Worm (Caenorhabditis elegans): ENCODE data around the gene AH6.17.

- TF ChIP-seq ztf-28 (GFP tag; IDR thresholded peaks at IDR 0.05) (no peak), rec-8 (tag; optimal IDR thresholded peaks at IDR 0.05) (no peak), lin-54 (GFP tag; optimal IDR thresholded peaks at IDR 0.05) (no peak), C06A6.2 (GFP tag; conservative IDR thresholded peaks at IDR 0.05) (no peak), attf-6 (GFP tag; IDR thresholded peaks at IDR 0.05) (no peak), nhr-90 (tag; optimal IDR thresholded peaks at IDR 0.05) (no peak), ets-4 (GFP tag; optimal IDR thresholded peaks at IDR 0.05) (no peak), mel-28 (tag; optimal IDR thresholded peaks at IDR 0.05; ENCODE audit: borderline replicate concordance) (no peak), snpc-1.1 (tag; optimal IDR thresholded peaks at IDR 0.05; ENCODE audit: insufficient read depth) (no peak)
Measured at ce11 chrII:9480006-9480405, 43.0 kb upstream of the AH6.17 start, which contains the start of gene T19H5.7.

All from whole organism, young adult.